Fruit fly (Drosophila melanogaster): ENCODE data around the gene Etfb.

- TF ChIP-seq fru (GFP tag; optimal IDR thresholded peaks at IDR 0.05): peak; percentile 7
- no peak for TF ChIP-seq dsf (GFP tag; optimal IDR thresholded peaks at IDR 0.05; ENCODE audit: borderline replicate concordance)
- TF ChIP-seq lola (GFP tag; optimal IDR thresholded peaks at IDR 0.05): no peak
- no peak for TF ChIP-seq Jra (GFP tag; optimal IDR thresholded peaks at IDR 0.05)
- TF ChIP-seq rgr (GFP tag; optimal IDR thresholded peaks at IDR 0.05): no peak
- TF ChIP-seq pan (optimal IDR thresholded peaks at IDR 0.05): no peak
- peak; percentile 63 for TF ChIP-seq HLH106 (tag; optimal IDR thresholded peaks at IDR 0.05)
These were observed 30.5 kb downstream of the Etfb start for dm6 chr3R:29772090-29772794.

Data from whole organism, wandering third instar larva.